Worm (Caenorhabditis elegans): ENCODE measurements around the gene F45D3.1.

ce11 chrV:12554172-12555031 is 27.5 kb downstream of the F45D3.1 start:
- TF ChIP-seq lin-39 (tag; optimal IDR thresholded peaks at IDR 0.05) (no peak), aly-2 (tag; optimal IDR thresholded peaks at IDR 0.05) (no peak), ztf-11 (tag; optimal IDR thresholded peaks at IDR 0.05) (no peak), unc-62 (GFP tag; optimal IDR thresholded peaks at IDR 0.05) (no peak), mdl-1 (tag; optimal IDR thresholded peaks at IDR 0.05) (no peak), nhr-11 (tag; optimal IDR thresholded peaks at IDR 0.05) (no peak)

Measured in whole organism, L2 larva.